Worm (Caenorhabditis elegans) whole organism, L2 larva: ENCODE results near the gene sru-30.

Source experiments
- alr-1 ChIP-seq: fragments of 150-350 bp; optimal IDR thresholded peaks from 2 replicates; lab custom pipeline; 2014; ENCODE audit warnings: missing biosample characterization, missing genetic modification characterization
- nhr-237 ChIP-seq: fragments of 150-350 bp; optimal IDR thresholded peaks from 2 replicates; lab custom pipeline; 2014; ENCODE audit warnings: missing biosample characterization, missing genetic modification characterization
- snpc-4 ChIP-seq: fragments of 150-350 bp; optimal IDR thresholded peaks from 2 replicates; lab custom pipeline; 2014; ENCODE audit warnings: missing biosample characterization, missing genetic modification characterization

DNA sequence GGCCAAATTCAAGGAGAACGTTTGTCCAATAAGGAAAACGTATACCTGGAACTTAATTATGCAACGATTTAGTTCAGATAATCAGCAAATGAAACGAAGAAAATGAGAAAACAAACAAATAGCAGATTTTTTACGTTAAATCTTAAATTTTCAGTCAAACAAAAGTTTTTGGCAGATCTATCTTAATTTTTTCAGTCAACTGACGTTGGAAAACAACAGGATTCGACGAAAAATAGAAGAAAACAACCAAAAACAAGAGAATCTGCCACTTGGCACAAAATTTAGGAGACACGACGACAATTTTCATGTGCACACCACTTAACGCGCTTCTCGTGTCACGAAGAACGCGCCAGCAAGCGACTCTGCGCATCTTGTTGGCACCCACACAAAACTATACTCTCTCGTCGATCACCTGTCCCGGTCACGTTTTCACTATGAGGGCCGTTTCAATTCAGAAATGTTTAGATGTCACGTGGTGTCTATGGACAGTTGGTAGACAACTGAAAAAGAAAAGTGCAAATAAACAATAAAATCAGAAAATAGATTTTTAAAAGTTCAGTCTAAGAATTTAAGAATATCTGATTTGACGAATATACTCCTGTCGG, 23.9 kb upstream of the sru-30 start, which contains the start of gene ztf-7:
- peak; percentile 38 for TF ChIP-seq nhr-237 (tag; lab: Kevin White, UChicago)
- TF ChIP-seq snpc-4 (tag; lab: Kevin White, UChicago) = peak; percentile 87
- no peak for TF ChIP-seq alr-1 (tag; lab: Kevin White, UChicago)
